Worm (Caenorhabditis elegans): ENCODE data around the gene old-1.
A peak's percentile ranks its signal among the peaks of the same experiment; 100 is the strongest.

Gene old-1

ce11 chrII:9868698-9869097, at the start of gene old-1:
Gene old-1, minus strand, starts transcription at chrII:9868747.
- TF ChIP-seq mxl-3 (GFP tag; optimal IDR thresholded peaks at IDR 0.05) = no peak
- no peak for TF ChIP-seq aha-1 (tag)
- TF ChIP-seq jun-1 (tag; optimal IDR thresholded peaks at IDR 0.05) = no peak
- TF ChIP-seq pqm-1 (tag; optimal IDR thresholded peaks at IDR 0.05) = no peak
- no peak for TF ChIP-seq hlh-11 (tag; optimal IDR thresholded peaks at IDR 0.05)
- TF ChIP-seq ceh-82 (tag; optimal IDR thresholded peaks at IDR 0.05) = no peak
- TF ChIP-seq F49E8.2 (tag; optimal IDR thresholded peaks at IDR 0.05; ENCODE audit: borderline replicate concordance) = no peak
- no peak for TF ChIP-seq nhr-42 (GFP tag; IDR thresholded peaks at IDR 0.05)
- TF ChIP-seq daf-16 (GFP tag; optimal IDR thresholded peaks at IDR 0.05) = no peak
- no peak for TF ChIP-seq daf-16 (tag; optimal IDR thresholded peaks at IDR 0.05)
- no peak for TF ChIP-seq unc-130 (GFP tag; optimal IDR thresholded peaks at IDR 0.05)
- TF ChIP-seq snpc-4 (tag; optimal IDR thresholded peaks at IDR 0.05) = no peak
- no peak for TF ChIP-seq skn-1 (tag; optimal IDR thresholded peaks at IDR 0.05)
- no peak for TF ChIP-seq arid-1 (GFP tag; conservative IDR thresholded peaks at IDR 0.05)
- TF ChIP-seq fkh-10 (GFP tag; optimal IDR thresholded peaks at IDR 0.05) = no peak
- TF ChIP-seq nhr-28 (tag; optimal IDR thresholded peaks at IDR 0.05) = no peak

- no peak for TF ChIP-seq egl-27 (tag; optimal IDR thresholded peaks at IDR 0.05)
- no peak for TF ChIP-seq php-3 (GFP tag; IDR thresholded peaks at IDR 0.05)
- no peak for TF ChIP-seq snpc-1.2 (GFP tag; IDR thresholded peaks at IDR 0.05)
- no peak for TF ChIP-seq F37D6.2 (tag; optimal IDR thresholded peaks at IDR 0.05)
- TF ChIP-seq lin-1 (GFP tag; IDR thresholded peaks at IDR 0.05) = no peak
These were observed 49.4 kb upstream of the old-1 start, which contains the start of gene C05C10.8 for ce11 chrII:9917904-9918303. Gene C05C10.8, minus strand, starts transcription at chrII:9918004.

ce11 chrII:9916177-9916576, 47.6 kb upstream of the old-1 start, which contains the start of gene F26C11.4:
Gene F26C11.4, minus strand, starts transcription at chrII:9916277.
- no peak for TF ChIP-seq mes-2 (tag; optimal IDR thresholded peaks at IDR 0.05; ENCODE audit: poor library complexity, severe bottlenecking)
- no peak for TF ChIP-seq lin-13 (GFP tag; optimal IDR thresholded peaks at IDR 0.05)
- no peak for TF ChIP-seq lin-39 (tag; optimal IDR thresholded peaks at IDR 0.05)
- TF ChIP-seq madf-9 (GFP tag; conservative IDR thresholded peaks at IDR 0.05) = no peak
- TF ChIP-seq dve-1 (tag; optimal IDR thresholded peaks at IDR 0.05; ENCODE audit: insufficient read depth) = no peak
- no peak for TF ChIP-seq Y105C5A.15 (GFP tag; IDR thresholded peaks at IDR 0.05)

ce11 chrII:9914999-9915398, 46.5 kb upstream of the old-1 start, which contains the start of gene F26C11.3:
Gene F26C11.3, minus strand, starts transcription at chrII:9915099.
- no peak for TF ChIP-seq ceh-32 (tag; optimal IDR thresholded peaks at IDR 0.05; ENCODE audit: poor library complexity)
- no peak for TF ChIP-seq mdl-1 (tag; optimal IDR thresholded peaks at IDR 0.05)
- TF ChIP-seq spr-3 (GFP tag; optimal IDR thresholded peaks at IDR 0.05) = no peak
- no peak for TF ChIP-seq hif-1 (tag; optimal IDR thresholded peaks at IDR 0.05)
- no peak for TF ChIP-seq tra-1 (GFP tag; IDR thresholded peaks at IDR 0.05)
- TF ChIP-seq madf-5 (GFP tag; IDR thresholded peaks at IDR 0.05) = no peak
- TF ChIP-seq Y5F2A.4 (GFP tag; optimal IDR thresholded peaks at IDR 0.05) = no peak
- TF ChIP-seq ceh-62 (tag; optimal IDR thresholded peaks at IDR 0.05) = no peak
- TF ChIP-seq set-16 (GFP tag; IDR thresholded peaks at IDR 0.05) = no peak

- TF ChIP-seq F44E2.7 (GFP tag; IDR thresholded peaks at IDR 0.05) (no peak), unc-62 (GFP tag; optimal IDR thresholded peaks at IDR 0.05 in 1 of 2) (peak in 1 of 2 experiments; percentile 97), unc-62 (tag; optimal IDR thresholded peaks at IDR 0.05) (no peak), mdt-29 (GFP tag; IDR thresholded peaks at IDR 0.05) (no peak)
These were observed 35.9 kb upstream of the old-1 start for ce11 chrII:9904459-9904858.

Measured in whole organism, L4 larva.